Fruit fly (Drosophila melanogaster) whole organism, embryonic: Measurements from ENCODE around the gene Grip75.
A peak's percentile ranks its signal among the peaks of the same experiment; 100 is the strongest.

Source experiments
- Blimp-1 ChIP-seq: fragments of 200-800 bp; sonication (Bioruptor generic); optimal IDR thresholded peaks from 3 replicates; lab custom pipeline; 2018; ENCODE audit warnings: missing biosample characterization, missing genetic modification characterization, mild to moderate bottlenecking, moderate library complexity, missing genetic modification reagents
- Bteb2 ChIP-seq: fragments of 200-800 bp; sonication (Bioruptor generic); optimal IDR thresholded peaks from 2 replicates; lab custom pipeline; 2016; ENCODE audit warnings: missing biosample characterization, missing genetic modification characterization
- CG10366 ChIP-seq: fragments of 200-800 bp; sonication (Bioruptor generic); IDR thresholded peaks from 2 replicates; pipeline ENCODE4 v1.3.6; 2022; ENCODE audit warnings: missing biosample characterization, missing genetic modification characterization
- CG11398 ChIP-seq: fragments of 200-800 bp; sonication (Bioruptor generic); optimal IDR thresholded peaks from 2 replicates; lab custom pipeline; 2016; ENCODE audit warnings: missing biosample characterization, missing genetic modification characterization
- CG11560 ChIP-seq: fragments of 200-800 bp; sonication (Bioruptor generic); IDR thresholded peaks from 3 replicates; pipeline ENCODE4 v1.3.6; 2022; ENCODE audit warnings: missing biosample characterization, missing genetic modification characterization
- CG15269 ChIP-seq: fragments of 200-800 bp; sonication (Bioruptor generic); optimal IDR thresholded peaks from 2 replicates; lab custom pipeline; 2018; ENCODE audit warnings: missing biosample characterization, mild to moderate bottlenecking, missing genetic modification characterization, moderate library complexity
- CG1602 ChIP-seq: fragments of 200-800 bp; sonication (Bioruptor generic); optimal IDR thresholded peaks from 3 replicates; lab custom pipeline; 2016; ENCODE audit warnings: missing biosample characterization, missing genetic modification characterization
- CG16863 ChIP-seq: fragments of 200-800 bp; sonication (Bioruptor generic); optimal IDR thresholded peaks from 3 replicates; lab custom pipeline; 2016; ENCODE audit warnings: missing biosample characterization, missing genetic modification characterization
- CG17359 ChIP-seq: fragments of 200-800 bp; sonication (Bioruptor generic); optimal IDR thresholded peaks from 3 replicates; lab custom pipeline; 2018; ENCODE audit warnings: missing biosample characterization, mild to moderate bottlenecking, missing genetic modification characterization, moderate library complexity
- CG17568 ChIP-seq: fragments of 200-800 bp; sonication (Bioruptor generic); optimal IDR thresholded peaks from 2 replicates; lab custom pipeline; 2018; ENCODE audit warnings: missing biosample characterization, mild to moderate bottlenecking, missing genetic modification characterization, moderate library complexity
- CG17829 ChIP-seq: fragments of 200-800 bp; optimal IDR thresholded peaks from 2 replicates; lab custom pipeline; 2019; ENCODE audit warnings: missing biosample characterization, mild to moderate bottlenecking, missing genetic modification characterization, moderate library complexity
- CG18619 ChIP-seq: fragments of 200-800 bp; sonication (Bioruptor generic); optimal IDR thresholded peaks from 3 replicates; lab custom pipeline; 2017; ENCODE audit warnings: missing biosample characterization, mild to moderate bottlenecking, missing genetic modification characterization
- CG2199 ChIP-seq: fragments of 200-800 bp; sonication (Bioruptor generic); IDR thresholded peaks from 3 replicates; pipeline ENCODE4 v1.3.6; 2022; ENCODE audit warnings: missing biosample characterization, missing genetic modification characterization
- CG2202 ChIP-seq: fragments of 200-800 bp; sonication (Bioruptor generic); optimal IDR thresholded peaks from 2 replicates; lab custom pipeline; 2018; ENCODE audit warnings: missing biosample characterization, mild to moderate bottlenecking, missing genetic modification characterization
- CG31388 ChIP-seq: fragments of 200-800 bp; sonication (Bioruptor generic); optimal IDR thresholded peaks from 2 replicates; lab custom pipeline; 2016; ENCODE audit warnings: missing biosample characterization, missing genetic modification characterization
- CG32532 ChIP-seq: fragments of 200-800 bp; sonication (Bioruptor generic); IDR thresholded peaks from 2 replicates; pipeline ENCODE4 v1.3.6; 2022; ENCODE audit warnings: missing biosample characterization, missing genetic modification characterization
- CG3838 ChIP-seq: fragments of 200-800 bp; sonication (Bioruptor generic); optimal IDR thresholded peaks from 3 replicates; lab custom pipeline; 2016; ENCODE audit warnings: missing biosample characterization, missing genetic modification characterization
- CG6683 ChIP-seq: fragments of 200-800 bp; sonication (Bioruptor generic); optimal IDR thresholded peaks from 2 replicates; lab custom pipeline; 2017; ENCODE audit warnings: missing biosample characterization, mild to moderate bottlenecking, missing genetic modification characterization, missing genetic modification reagents
- CG6765 ChIP-seq: fragments of 200-800 bp; sonication (Bioruptor generic); optimal IDR thresholded peaks from 3 replicates; lab custom pipeline; 2017; ENCODE audit warnings: missing biosample characterization, mild to moderate bottlenecking, missing genetic modification characterization
- CG7786 ChIP-seq: fragments of 200-800 bp; sonication (Bioruptor generic); optimal IDR thresholded peaks from 2 replicates; lab custom pipeline; 2016; ENCODE audit warnings: missing biosample characterization, missing genetic modification characterization
- CG7963 ChIP-seq: fragments of 200-800 bp; sonication (Bioruptor generic); IDR thresholded peaks from 3 replicates; pipeline ENCODE4 v1.3.6; 2022; ENCODE audit warnings: missing biosample characterization, missing genetic modification characterization; ENCODE audit not compliant: partially characterized antibody
- CG8924 ChIP-seq: fragments of 200-800 bp; optimal IDR thresholded peaks from 3 replicates; lab custom pipeline; 2019; ENCODE audit warnings: missing biosample characterization, mild to moderate bottlenecking, missing genetic modification characterization, moderate library complexity
- E2f2 ChIP-seq: fragments of 200-800 bp; sonication (Bioruptor generic); IDR thresholded peaks from 2 replicates; pipeline ENCODE4 v1.3.6; 2022; ENCODE audit warnings: missing biosample characterization, missing genetic modification characterization
- ERR ChIP-seq: fragments of 200-800 bp; sonication (Bioruptor generic); optimal IDR thresholded peaks from 2 replicates; lab custom pipeline; 2016; ENCODE audit warnings: missing biosample characterization, missing genetic modification characterization
- HLH54F ChIP-seq: fragments of 200-800 bp; sonication (Bioruptor generic); optimal IDR thresholded peaks from 3 replicates; lab custom pipeline; 2016; ENCODE audit warnings: missing biosample characterization, missing genetic modification characterization
- Hr51 ChIP-seq, 2 experiments: fragments of 200-800 bp; sonication (Bioruptor generic); optimal IDR thresholded peaks; 2 replicates in 1 of 2; 3 replicates in 1 of 2; lab custom pipeline; 2016 to 2018; ENCODE audit warnings: missing biosample characterization in 2 of 2, missing genetic modification characterization in 2 of 2, mild to moderate bottlenecking in 1 of 2, moderate library complexity in 1 of 2
- NC2β ChIP-seq: fragments of 200-800 bp; sonication (Bioruptor generic); optimal IDR thresholded peaks from 2 replicates; lab custom pipeline; 2016; ENCODE audit warnings: missing biosample characterization, missing genetic modification characterization
- Pdp1 ChIP-seq, 2 experiments: fragments of 200-800 bp; sonication (Bioruptor generic); optimal IDR thresholded peaks; 3 replicates each; lab custom pipeline; 2016; ENCODE audit warnings: missing biosample characterization in 2 of 2, missing genetic modification characterization in 2 of 2, mild to moderate bottlenecking in 1 of 2, moderate library complexity in 1 of 2
- bab2 ChIP-seq: fragments of 200-800 bp; sonication (Bioruptor generic); optimal IDR thresholded peaks from 2 replicates; lab custom pipeline; 2016; ENCODE audit warnings: missing biosample characterization, missing genetic modification characterization
- bowl ChIP-seq: fragments of 200-800 bp; sonication (Bioruptor generic); IDR thresholded peaks from 2 replicates; pipeline ENCODE4 v1.3.6; 2022; ENCODE audit warnings: missing biosample characterization, missing genetic modification characterization
- cad ChIP-seq: fragments of >200 bp; optimal IDR thresholded peaks from 2 replicates; lab custom pipeline; 2017; ENCODE audit warnings: missing biosample characterization, missing genetic modification characterization
- chinmo ChIP-seq: fragments of 200-800 bp; sonication (Bioruptor generic); IDR thresholded peaks from 4 replicates; pipeline ENCODE4 v1.3.6; 2022; ENCODE audit warnings: missing biosample characterization, missing genetic modification characterization; ENCODE audit not compliant: partially characterized antibody
- corto ChIP-seq: fragments of 200-800 bp; sonication (Bioruptor generic); optimal IDR thresholded peaks from 2 replicates; lab custom pipeline; 2016; ENCODE audit warnings: missing biosample characterization, mild to moderate bottlenecking, missing genetic modification characterization, moderate library complexity
- cwo ChIP-seq: fragments of 200-800 bp; sonication (Bioruptor generic); optimal IDR thresholded peaks from 3 replicates; lab custom pipeline; 2017; ENCODE audit warnings: missing biosample characterization, missing genetic modification characterization, mild to moderate bottlenecking, moderate library complexity, missing genetic modification reagents
- dm ChIP-seq: fragments of 200-800 bp; sonication (Bioruptor generic); optimal IDR thresholded peaks from 3 replicates; lab custom pipeline; 2016; ENCODE audit warnings: missing biosample characterization, missing genetic modification characterization
- exex ChIP-seq: fragments of 200-800 bp; sonication (Bioruptor generic); optimal IDR thresholded peaks from 4 replicates; lab custom pipeline; 2018; ENCODE audit warnings: missing biosample characterization, mild to moderate bottlenecking, missing genetic modification characterization, moderate library complexity
- fru ChIP-seq: fragments of >200 bp; optimal IDR thresholded peaks from 2 replicates; lab custom pipeline; 2017
- insv ChIP-seq, 2 experiments: fragments of 200-800 bp; sonication (Bioruptor generic); optimal IDR thresholded peaks; 3 replicates each; lab custom pipeline; 2016 to 2018; ENCODE audit warnings: missing biosample characterization in 2 of 2, missing genetic modification characterization in 2 of 2
- ken ChIP-seq: fragments of 200-800 bp; sonication (Bioruptor generic); IDR thresholded peaks from 3 replicates; pipeline ENCODE4 v1.3.6; 2022; ENCODE audit warnings: missing biosample characterization, missing genetic modification characterization
- klu ChIP-seq: fragments of 200-800 bp; sonication (Bioruptor generic); IDR thresholded peaks from 2 replicates; pipeline ENCODE4 v1.3.6; 2022; ENCODE audit warnings: missing biosample characterization, missing genetic modification characterization
- luna ChIP-seq: fragments of 200-800 bp; sonication (Bioruptor generic); optimal IDR thresholded peaks from 2 replicates; lab custom pipeline; 2016; ENCODE audit warnings: missing biosample characterization, missing genetic modification characterization
- mirr ChIP-seq: fragments of 200-800 bp; sonication (Bioruptor generic); optimal IDR thresholded peaks from 3 replicates; lab custom pipeline; 2018; ENCODE audit warnings: missing biosample characterization, mild to moderate bottlenecking, missing genetic modification characterization
- nau ChIP-seq: fragments of 200-800 bp; sonication (Bioruptor generic); optimal IDR thresholded peaks from 3 replicates; lab custom pipeline; 2017; ENCODE audit warnings: missing biosample characterization, mild to moderate bottlenecking, missing genetic modification characterization, missing genetic modification reagents
- nerfin-1 ChIP-seq: fragments of 200-800 bp; sonication (Bioruptor generic); optimal IDR thresholded peaks from 3 replicates; lab custom pipeline; 2019; ENCODE audit warnings: missing biosample characterization, mild to moderate bottlenecking, missing genetic modification characterization, moderate library complexity
- peb ChIP-seq: fragments of 200-800 bp; sonication (Bioruptor generic); IDR thresholded peaks from 2 replicates; pipeline ENCODE4 v1.3.6; 2022; ENCODE audit warnings: missing biosample characterization, missing genetic modification characterization
- ssp ChIP-seq: fragments of 200-800 bp; sonication (Bioruptor generic); IDR thresholded peaks from 2 replicates; pipeline ENCODE4 v1.3.6; 2022; ENCODE audit warnings: missing biosample characterization, missing genetic modification characterization
- stc ChIP-seq: fragments of 200-800 bp; sonication (Bioruptor generic); IDR thresholded peaks from 2 replicates; pipeline ENCODE4 v1.3.6; 2022; ENCODE audit warnings: missing biosample characterization, missing genetic modification characterization
- tio ChIP-seq: fragments of 200-800 bp; sonication (Bioruptor generic); optimal IDR thresholded peaks from 2 replicates; lab custom pipeline; 2017; ENCODE audit warnings: missing biosample characterization, missing genetic modification characterization, inconsistent platforms
- unc-4 ChIP-seq: fragments of 200-800 bp; sonication (Bioruptor generic); IDR thresholded peaks from 2 replicates; pipeline ENCODE4 v1.3.6; 2022; ENCODE audit warnings: missing biosample characterization, missing genetic modification characterization; ENCODE audit not compliant: partially characterized antibody
- zfh1 ChIP-seq: fragments of 200-800 bp; sonication (Bioruptor generic); IDR thresholded peaks from 3 replicates; pipeline ENCODE4 v1.3.6; 2022; ENCODE audit warnings: missing biosample characterization, missing genetic modification characterization

Grip75 gene

DNA sequence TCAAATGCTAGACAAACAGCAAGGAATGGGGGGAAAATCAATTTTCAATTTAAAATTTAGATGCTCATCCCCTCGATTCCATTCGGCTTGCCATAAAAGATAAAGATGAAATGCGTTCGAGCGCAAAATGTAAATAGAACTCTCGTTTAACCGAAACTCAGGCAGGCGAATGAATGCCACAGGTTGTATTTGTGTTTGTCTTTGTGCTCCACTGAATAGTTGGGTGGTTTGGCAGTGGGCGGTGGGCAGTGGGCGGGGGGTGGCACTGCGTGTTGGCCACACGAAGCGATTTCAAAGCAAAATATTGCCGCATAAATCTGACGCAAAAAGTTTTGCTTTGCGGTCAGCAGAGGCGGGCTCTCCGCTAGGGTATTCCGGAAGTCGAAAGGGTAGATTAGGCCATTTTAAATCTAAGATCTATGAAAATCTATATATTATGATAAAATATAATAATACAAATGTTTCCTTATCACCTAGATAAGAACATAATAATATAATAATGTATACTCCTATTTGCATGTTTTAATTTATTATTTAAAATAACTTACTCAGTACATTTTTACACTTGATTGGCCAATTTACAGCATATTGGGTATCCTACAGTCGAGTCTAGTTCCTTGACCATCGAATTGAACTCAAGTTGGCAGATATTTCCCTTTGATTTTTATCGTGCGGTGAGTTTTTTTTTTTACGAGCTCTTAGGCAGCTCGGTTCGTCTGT is 39.2 kb downstream of the Grip75 start (continued):
- TF ChIP-seq CG1602, result peak; percentile 56
- peak; percentile 45; the same call in 1 of the 2 replicates for TF ChIP-seq CG32532 (GFP tag; lab: Robert Waterston, UW)
- TF ChIP-seq nerfin-1, result peak; percentile 38
- no peak for TF ChIP-seq CG6765
- no peak for TF ChIP-seq ken
- TF ChIP-seq CG7786 (GFP tag; lab: Kevin White, UChicago), result no peak
- no peak for TF ChIP-seq corto (GFP tag; lab: Kevin White, UChicago)
- TF ChIP-seq dm, result no peak
- TF ChIP-seq CG17359, result peak; percentile 49
- TF ChIP-seq zfh1 (GFP tag; lab: Robert Waterston, UW), result no peak
- TF ChIP-seq luna (GFP tag; lab: Kevin White, UChicago), result no peak
- peak; percentile 76 for TF ChIP-seq CG15269 (tag; lab: Kevin White, UChicago)
- TF ChIP-seq stc (GFP tag; lab: Robert Waterston, UW), result peak; percentile 43; the same call in 1 of the 2 replicates
- TF ChIP-seq cwo, result peak; percentile 66
- TF ChIP-seq unc-4, result no peak
- TF ChIP-seq E2f2 (GFP tag; lab: Robert Waterston, UW), result peak; percentile 42; the same call in 1 of the 2 replicates
- TF ChIP-seq CG10366 (GFP tag; lab: Robert Waterston, UW), result peak; percentile 61
- no peak for TF ChIP-seq chinmo (GFP tag; lab: Robert Waterston, UW)
- TF ChIP-seq HLH54F, result no peak
- no peak for TF ChIP-seq bowl
- TF ChIP-seq CG2202, result no peak
- TF ChIP-seq mirr (GFP tag; lab: Kevin White, UChicago), result no peak
- TF ChIP-seq CG17568 (GFP tag; lab: Kevin White, UChicago), result no peak
- TF ChIP-seq CG7963 (GFP tag; lab: Robert Waterston, UW), result no peak
- peak; percentile 64 for TF ChIP-seq CG8924 (tag; lab: Kevin White, UChicago)
- no peak for TF ChIP-seq CG3838 (GFP tag; lab: Kevin White, UChicago)
- no peak for TF ChIP-seq insv (GFP tag; optimal IDR thresholded peaks at IDR 0.05; lab: Kevin White, UChicago)
- peak; percentile 18 for TF ChIP-seq CG31388
- peak; percentile 67 for TF ChIP-seq tio (GFP tag; lab: Kevin White, UChicago)
- TF ChIP-seq CG11398 (GFP tag; lab: Kevin White, UChicago), result no peak
- TF ChIP-seq CG6683, result peak; percentile 3
- no peak for TF ChIP-seq bab2 (GFP tag; lab: Kevin White, UChicago)
- TF ChIP-seq ERR, result no peak
- TF ChIP-seq fru (lab: Kevin White, UChicago), result no peak
- peak in 1 of 2 experiments; percentile 79 for TF ChIP-seq Hr51 (GFP tag; optimal IDR thresholded peaks at IDR 0.05; lab: Kevin White, UChicago)
- no peak for TF ChIP-seq peb (GFP tag; lab: Robert Waterston, UW)
- TF ChIP-seq cad (GFP tag; lab: Kevin White, UChicago), result no peak
- TF ChIP-seq CG17829 (tag; lab: Kevin White, UChicago), result peak; percentile 37
- TF ChIP-seq CG18619 (GFP tag; lab: Kevin White, UChicago), result peak; percentile 59
- TF ChIP-seq nau (GFP tag; lab: Kevin White, UChicago), result peak; percentile 66
- peak; percentile 41 for TF ChIP-seq Blimp-1 (GFP tag; lab: Kevin White, UChicago)
- no peak for TF ChIP-seq Bteb2
- peak; percentile 61 for TF ChIP-seq ssp (GFP tag; lab: Robert Waterston, UW)
- no peak for TF ChIP-seq NC2β
- peak; percentile 60; the same call in 1 of the 3 replicates for TF ChIP-seq CG11560 (tag; lab: Robert Waterston, UW)
- TF ChIP-seq Pdp1 (GFP tag; optimal IDR thresholded peaks at IDR 0.05; lab: Kevin White, UChicago), result no peak
- TF ChIP-seq exex (tag; lab: Kevin White, UChicago), result no peak
- TF ChIP-seq klu (GFP tag; lab: Robert Waterston, UW), result peak; percentile 49; the same call in 1 of the 2 replicates
- TF ChIP-seq CG2199 (GFP tag; lab: Robert Waterston, UW), result no peak
- TF ChIP-seq CG16863 (GFP tag; lab: Kevin White, UChicago), result no peak
